Worm (Caenorhabditis elegans): ENCODE data around the gene srw-138.
"Not testable (repeated sequence)": the region's sequence is repeated elsewhere in the genome, so short reads cannot be mapped to it uniquely, and the experiment has no call there.

Gene srw-138

DNA sequence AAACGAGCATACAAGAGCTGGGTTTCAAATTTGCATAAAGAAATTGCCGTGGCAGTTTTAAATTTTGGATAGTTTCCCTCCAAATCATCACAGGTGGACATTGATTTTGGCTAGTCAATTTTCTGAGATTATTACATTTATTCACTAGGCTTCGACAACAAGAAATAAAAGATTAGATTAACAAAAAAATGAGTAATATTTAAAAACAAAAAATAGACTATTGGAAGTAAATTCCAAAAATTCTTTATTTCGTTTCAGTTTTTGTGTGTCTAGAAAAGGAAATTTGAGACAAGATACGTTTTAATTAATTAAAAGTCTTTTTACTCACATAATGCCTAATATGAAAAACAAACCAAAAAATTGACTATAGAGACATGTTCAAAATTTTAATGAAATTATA, 4.7 kb downstream of the srw-138 start, which contains the start of gene srw-142:
Gene srw-142 (minus strand): TSS at position 101 of the 400 bp plus-strand sequence.
- TF ChIP-seq ama-1 (optimal IDR thresholded peaks at IDR 0.05) (no peak), ama-1 (GFP tag; optimal IDR thresholded peaks at IDR 0.05) (no peak), ztf-22 (GFP tag; optimal IDR thresholded peaks at IDR 0.05) (no peak), xnd-1 (tag; optimal IDR thresholded peaks at IDR 0.05) (no peak), F57A8.1 (GFP tag; optimal IDR thresholded peaks at IDR 0.05) (no peak), ceh-40 (GFP tag; IDR thresholded peaks at IDR 0.05) (no peak), mel-28 (tag; optimal IDR thresholded peaks at IDR 0.05; ENCODE audit: borderline replicate concordance) (no peak), snpc-4 (GFP tag; optimal IDR thresholded peaks at IDR 0.05) (no peak), snpc-4 (tag; optimal IDR thresholded peaks at IDR 0.05) (no peak), him-1 (tag; optimal IDR thresholded peaks at IDR 0.05) (no peak), attf-5 (GFP tag; optimal IDR thresholded peaks at IDR 0.05) (no peak), bed-2 (GFP tag; IDR thresholded peaks at IDR 0.05) (no peak), tlf-1 (GFP tag; optimal IDR thresholded peaks at IDR 0.05) (no peak), F10E7.11 (tag; optimal IDR thresholded peaks at IDR 0.05) (no peak), rcor-1 (GFP tag; IDR thresholded peaks at IDR 0.05) (no peak), Y56A3A.18 (GFP tag; IDR thresholded peaks at IDR 0.05) (no peak)

DNA sequence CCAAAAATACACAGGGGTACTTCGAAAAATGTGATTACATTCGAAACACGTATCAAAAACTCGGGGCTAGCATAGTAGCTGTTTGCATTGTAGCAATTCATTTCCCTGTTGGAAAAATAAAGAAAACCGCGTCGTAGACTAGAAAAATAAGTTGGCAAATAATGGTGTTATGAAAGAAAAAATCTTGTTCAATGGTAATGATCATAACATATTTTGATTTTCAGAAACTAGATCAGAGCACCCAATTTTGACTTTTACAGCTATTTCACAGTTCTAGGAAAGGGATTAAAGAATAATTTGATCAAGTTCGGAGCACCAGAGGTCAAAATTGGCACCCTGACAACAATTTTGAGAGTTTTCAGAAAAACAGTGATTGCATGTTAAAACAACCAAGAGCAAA, 7.5 kb downstream of the srw-138 start, which contains the start of gene srh-248:
Gene srh-248 (minus strand): TSS at position 101 of the 400 bp plus-strand sequence.
- TF ChIP-seq ztf-22 (GFP tag; optimal IDR thresholded peaks at IDR 0.05); ztf-28 (GFP tag; IDR thresholded peaks at IDR 0.05); snpc-1.1 (tag; optimal IDR thresholded peaks at IDR 0.05; ENCODE audit: insufficient read depth): not testable (repeated sequence)

DNA sequence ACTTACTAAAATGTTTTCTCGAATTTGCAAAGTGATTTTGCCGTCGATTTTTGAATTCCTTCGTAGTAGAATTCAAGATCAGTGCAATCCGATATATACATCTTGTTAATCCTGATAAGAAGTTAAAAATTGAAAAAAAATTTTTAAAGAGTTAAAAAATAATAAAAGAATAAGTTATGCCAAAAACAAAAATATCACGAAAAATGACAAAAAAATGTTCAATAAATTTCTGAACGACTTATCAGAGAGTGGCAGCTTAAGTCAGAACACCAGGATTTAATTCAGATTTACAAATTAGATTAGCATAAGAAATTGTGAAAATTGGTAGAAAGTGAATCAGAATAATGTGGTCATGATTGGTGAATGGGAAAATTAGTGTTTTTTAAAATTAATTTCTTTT, 10.8 kb downstream of the srw-138 start, which contains the start of gene srw-122:
Gene srw-122 (minus strand): TSS at position 101 of the 400 bp plus-strand sequence.
- not testable (repeated sequence) for TF ChIP-seq nhr-120 (GFP tag; IDR thresholded peaks at IDR 0.05); F49E8.2 (tag; optimal IDR thresholded peaks at IDR 0.05; ENCODE audit: insufficient read depth); T07F8.4 (tag; optimal IDR thresholded peaks at IDR 0.05)

DNA sequence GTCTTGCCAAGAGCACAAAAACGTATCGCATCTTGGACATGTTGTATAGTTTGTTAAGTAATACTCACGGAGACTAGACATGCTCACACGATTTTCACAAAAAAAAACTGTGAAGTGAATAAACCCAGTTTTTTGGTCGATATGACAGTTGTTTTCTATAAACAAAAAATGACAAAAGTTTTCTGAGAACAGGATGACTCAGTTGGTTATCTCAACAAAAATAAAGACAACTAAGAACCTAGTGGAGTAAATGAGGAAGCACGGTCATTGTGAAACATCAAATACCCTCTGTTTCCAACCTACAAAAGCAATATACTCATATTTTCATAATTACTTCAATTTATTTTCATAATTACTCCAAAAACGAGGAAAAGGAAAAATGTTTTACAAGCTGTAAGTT, 17.3 kb downstream of the srw-138 start, which contains the start of gene srh-87:
Gene srh-87 (minus strand): TSS at position 101 of the 400 bp plus-strand sequence.
- TF ChIP-seq aptf-2 (GFP tag; conservative IDR thresholded peaks at IDR 0.05), result no peak
- no peak for TF ChIP-seq K12H6.12 (tag; optimal IDR thresholded peaks at IDR 0.05)
- no peak for TF ChIP-seq efl-1 (GFP tag; optimal IDR thresholded peaks at IDR 0.05)
- TF ChIP-seq aptf-3 (GFP tag; IDR thresholded peaks at IDR 0.05), result no peak
- TF ChIP-seq F52B5.7 (tag; optimal IDR thresholded peaks at IDR 0.05), result no peak
- no peak for TF ChIP-seq unc-130 (GFP tag; optimal IDR thresholded peaks at IDR 0.05)
- TF ChIP-seq zim-3 (tag; optimal IDR thresholded peaks at IDR 0.05), result no peak
- TF ChIP-seq zfh-2 (GFP tag; conservative IDR thresholded peaks at IDR 0.05), result no peak
- no peak for TF ChIP-seq hsf-1 (GFP tag; IDR thresholded peaks at IDR 0.05)
- TF ChIP-seq ceh-91 (GFP tag; IDR thresholded peaks at IDR 0.05), result no peak
- no peak for TF ChIP-seq nhr-80 (tag; optimal IDR thresholded peaks at IDR 0.05)
- TF ChIP-seq ztf-6 (GFP tag; IDR thresholded peaks at IDR 0.05), result no peak
- no peak for TF ChIP-seq T26A5.8 (tag; optimal IDR thresholded peaks at IDR 0.05)
- no peak for TF ChIP-seq sptf-2 (GFP tag; optimal IDR thresholded peaks at IDR 0.05)
- no peak for TF ChIP-seq hmg-20 (GFP tag; IDR thresholded peaks at IDR 0.05)
- TF ChIP-seq hrde-1 (tag; optimal IDR thresholded peaks at IDR 0.05; ENCODE audit: borderline replicate concordance), result no peak

Data from whole organism, young adult.